Fruit fly (Drosophila melanogaster) whole organism, wandering third instar larva: Measurements from ENCODE around the gene Mst98Cb.

Experiments used
- Dif ChIP-seq: fragments of 200-275, 200-300 bp; sonication (Bioruptor generic); optimal IDR thresholded peaks from 2 replicates; lab custom pipeline; 2018; ENCODE audit warnings: missing biosample characterization, missing genetic modification characterization; ENCODE audit not compliant: partially characterized antibody
- fru ChIP-seq: fragments of 200-800 bp; sonication (Bioruptor generic); optimal IDR thresholded peaks from 3 replicates; lab custom pipeline; 2016; ENCODE audit warnings: missing biosample characterization, mild to moderate bottlenecking, missing genetic modification characterization
- pan ChIP-seq: fragments of >200 bp; optimal IDR thresholded peaks from 2 replicates; lab custom pipeline; 2017
- usp ChIP-seq: fragments of >200 bp; optimal IDR thresholded peaks from 2 replicates; lab custom pipeline; 2017; ENCODE audit warnings: missing biosample characterization, missing genetic modification characterization

DNA sequence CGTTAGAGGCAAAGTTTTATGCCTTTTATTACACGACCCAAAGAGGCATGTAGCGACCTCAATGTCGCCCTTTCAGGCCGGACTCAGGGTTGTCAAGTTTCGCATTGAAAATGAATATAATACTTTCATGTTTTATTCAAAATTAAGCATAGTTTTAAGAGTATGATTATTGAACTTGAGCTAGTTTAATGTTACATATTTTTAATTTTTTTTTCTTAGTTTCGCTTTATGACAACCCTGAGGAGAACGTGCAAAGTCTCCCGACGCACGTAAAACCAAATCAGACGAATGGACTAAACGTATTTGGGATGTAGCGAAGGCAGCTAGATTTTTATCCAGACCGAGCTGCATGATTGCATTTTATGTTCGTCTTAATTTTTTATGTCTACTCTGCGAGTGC is 13.4 kb downstream of the Mst98Cb start:
- TF ChIP-seq usp (GFP tag; lab: Kevin White, UChicago): no peak
- TF ChIP-seq fru (GFP tag; lab: Kevin White, UChicago): no peak
- no peak for TF ChIP-seq pan (lab: Kevin White, UChicago)
- no peak for TF ChIP-seq Dif (GFP tag; lab: Kevin White, UChicago)
